Worm (Caenorhabditis elegans) whole organism, L2 larva: ENCODE data around the gene H01M10.2.

Source experiments
- C34F6.9 ChIP-seq: fragments of 150-350 bp; optimal IDR thresholded peaks from 2 replicates; lab custom pipeline; 2014; ENCODE audit warnings: missing biosample characterization, missing genetic modification characterization
- F13H6.1 ChIP-seq: sonication (generic microtip); optimal IDR thresholded peaks from 2 replicates; lab custom pipeline; 2016; ENCODE audit warnings: missing genetic modification characterization, missing compliant biosample characterization
- R02D3.7 ChIP-seq: fragments of 150-350 bp; optimal IDR thresholded peaks from 2 replicates; lab custom pipeline; 2014; ENCODE audit warnings: missing biosample characterization, missing genetic modification characterization
- Y55F3AM.14 ChIP-seq: fragments of 200-800 bp; sonication (Bioruptor generic); optimal IDR thresholded peaks from 2 replicates; lab custom pipeline; 2018; ENCODE audit warnings: mild to moderate bottlenecking, missing genetic modification characterization, missing compliant biosample characterization
- ZK546.5 ChIP-seq: sonication (generic microtip); optimal IDR thresholded peaks from 2 replicates; lab custom pipeline; 2017; ENCODE audit warnings: missing biosample characterization, missing genetic modification characterization
- aly-2 ChIP-seq: fragments of 150-350 bp; optimal IDR thresholded peaks from 2 replicates; lab custom pipeline; 2014; ENCODE audit warnings: missing biosample characterization, missing genetic modification characterization
- ama-1 ChIP-seq: fragments of 150-350 bp; optimal IDR thresholded peaks from 2 replicates; lab custom pipeline; 2018; ENCODE audit warnings: inconsistent platforms
- ceh-16 ChIP-seq: fragments of 150-350 bp; optimal IDR thresholded peaks from 2 replicates; lab custom pipeline; 2014; ENCODE audit warnings: missing biosample characterization, missing genetic modification characterization
- crh-2 ChIP-seq: sonication (generic microtip); optimal IDR thresholded peaks from 2 replicates; lab custom pipeline; 2017; ENCODE audit warnings: missing biosample characterization, missing genetic modification characterization
- elt-1 ChIP-seq: fragments of 150-350 bp; optimal IDR thresholded peaks from 2 replicates; lab custom pipeline; 2014; ENCODE audit warnings: missing biosample characterization, missing genetic modification characterization
- elt-3 ChIP-seq: sonication (generic microtip); optimal IDR thresholded peaks from 2 replicates; lab custom pipeline; 2017; ENCODE audit warnings: missing biosample characterization, missing genetic modification characterization
- fos-1 ChIP-seq: fragments of 150-350 bp; optimal IDR thresholded peaks from 2 replicates; lab custom pipeline; 2014; ENCODE audit warnings: missing biosample characterization, missing genetic modification characterization
- gmeb-1 ChIP-seq: fragments of 150-350 bp; optimal IDR thresholded peaks from 2 replicates; lab custom pipeline; 2014; ENCODE audit warnings: missing biosample characterization, missing genetic modification characterization
- lin-11 ChIP-seq: fragments of 150-350 bp; sonication (generic microtip); optimal IDR thresholded peaks from 2 replicates; lab custom pipeline; 2014; ENCODE audit warnings: missing biosample characterization, missing genetic modification characterization, inconsistent platforms, mixed read lengths
- lin-13 ChIP-seq: fragments of 150-350 bp; optimal IDR thresholded peaks from 2 replicates; lab custom pipeline; 2014; ENCODE audit warnings: missing biosample characterization, missing genetic modification reagents, missing genetic modification characterization
- lsy-2 ChIP-seq, 2 experiments: fragments of 150-350 bp in 1 of 2; sonication (generic microtip) in 1 of 2; optimal IDR thresholded peaks; 2 replicates each; lab custom pipeline; 2014 to 2017; ENCODE audit warnings: missing biosample characterization in 2 of 2, missing genetic modification characterization in 2 of 2
- mab-5 ChIP-seq: fragments of 150-350 bp; optimal IDR thresholded peaks from 2 replicates; lab custom pipeline; 2014; ENCODE audit warnings: missing biosample characterization, missing genetic modification characterization
- mbf-1 ChIP-seq: sonication (generic microtip); optimal IDR thresholded peaks from 2 replicates; lab custom pipeline; 2017; ENCODE audit warnings: missing biosample characterization, missing genetic modification characterization
- mdl-1 ChIP-seq, 2 experiments: fragments of 150-350 bp in 1 of 2; sonication (generic microtip) in 1 of 2; optimal IDR thresholded peaks; 2 replicates each; lab custom pipeline; 2017; ENCODE audit warnings: missing biosample characterization in 2 of 2, missing genetic modification characterization in 2 of 2
- nhr-10 ChIP-seq: sonication (generic microtip); optimal IDR thresholded peaks from 2 replicates; lab custom pipeline; 2017; ENCODE audit warnings: missing biosample characterization, missing genetic modification characterization
- nhr-11 ChIP-seq: fragments of 150-350 bp; optimal IDR thresholded peaks from 2 replicates; lab custom pipeline; 2014; ENCODE audit warnings: missing biosample characterization, missing genetic modification characterization
- nhr-129 ChIP-seq: fragments of 150-350 bp; optimal IDR thresholded peaks from 2 replicates; lab custom pipeline; 2014; ENCODE audit warnings: missing biosample characterization, missing genetic modification characterization
- nhr-21 ChIP-seq: fragments of 150-350 bp; optimal IDR thresholded peaks from 2 replicates; lab custom pipeline; 2014; ENCODE audit warnings: missing biosample characterization, missing genetic modification characterization
- nhr-23 ChIP-seq: fragments of 150-350 bp; optimal IDR thresholded peaks from 2 replicates; lab custom pipeline; 2014; ENCODE audit warnings: missing biosample characterization, missing genetic modification reagents, missing genetic modification characterization
- nhr-25 ChIP-seq: fragments of 150-350 bp; sonication (generic microtip); optimal IDR thresholded peaks from 3 replicates; lab custom pipeline; 2014; ENCODE audit warnings: missing biosample characterization, missing genetic modification characterization
- nhr-6 ChIP-seq: fragments of 150-350 bp; optimal IDR thresholded peaks from 2 replicates; lab custom pipeline; 2014; ENCODE audit warnings: missing biosample characterization, missing genetic modification characterization
- sem-4 ChIP-seq: fragments of 150-350 bp; optimal IDR thresholded peaks from 2 replicates; lab custom pipeline; 2014; ENCODE audit warnings: missing biosample characterization, missing genetic modification reagents, missing genetic modification characterization
- skn-1 ChIP-seq: sonication (generic microtip); optimal IDR thresholded peaks from 2 replicates; lab custom pipeline; 2017; ENCODE audit warnings: missing biosample characterization, missing genetic modification characterization
- sma-3 ChIP-seq: sonication (generic microtip); optimal IDR thresholded peaks from 2 replicates; lab custom pipeline; 2016; ENCODE audit warnings: missing genetic modification reagents, missing genetic modification characterization, missing compliant biosample characterization
- sma-9 ChIP-seq, 2 experiments: fragments of 150-350 bp in 1 of 2; sonication (generic microtip) in 1 of 2; optimal IDR thresholded peaks; 2 replicates each; lab custom pipeline; 2014 to 2016; ENCODE audit warnings: missing genetic modification characterization in 2 of 2, mild to moderate bottlenecking in 1 of 2, missing biosample characterization in 1 of 2, missing compliant biosample characterization in 1 of 2, missing genetic modification reagents in 1 of 2, moderate library complexity in 1 of 2
- snpc-4 ChIP-seq: fragments of 150-350 bp; optimal IDR thresholded peaks from 2 replicates; lab custom pipeline; 2014; ENCODE audit warnings: missing biosample characterization, missing genetic modification characterization
- unc-55 ChIP-seq: fragments of 150-350 bp; sonication (generic microtip); optimal IDR thresholded peaks from 3 replicates; lab custom pipeline; 2014; ENCODE audit warnings: missing biosample characterization, missing genetic modification reagents, missing genetic modification characterization
- zag-1 ChIP-seq: fragments of 150-350 bp; optimal IDR thresholded peaks from 2 replicates; lab custom pipeline; 2014; ENCODE audit warnings: missing biosample characterization, missing genetic modification characterization
- ztf-1 ChIP-seq: fragments of 200-800 bp; sonication (Bioruptor generic); conservative IDR thresholded peaks from 2 replicates; pipeline ENCODE4 v1.3.6; 2022; ENCODE audit warnings: missing genetic modification characterization, missing compliant biosample characterization
- ztf-11 ChIP-seq: sonication (generic microtip); optimal IDR thresholded peaks from 2 replicates; lab custom pipeline; 2017; ENCODE audit warnings: missing biosample characterization, missing genetic modification characterization

The H01M10.2 gene

DNA sequence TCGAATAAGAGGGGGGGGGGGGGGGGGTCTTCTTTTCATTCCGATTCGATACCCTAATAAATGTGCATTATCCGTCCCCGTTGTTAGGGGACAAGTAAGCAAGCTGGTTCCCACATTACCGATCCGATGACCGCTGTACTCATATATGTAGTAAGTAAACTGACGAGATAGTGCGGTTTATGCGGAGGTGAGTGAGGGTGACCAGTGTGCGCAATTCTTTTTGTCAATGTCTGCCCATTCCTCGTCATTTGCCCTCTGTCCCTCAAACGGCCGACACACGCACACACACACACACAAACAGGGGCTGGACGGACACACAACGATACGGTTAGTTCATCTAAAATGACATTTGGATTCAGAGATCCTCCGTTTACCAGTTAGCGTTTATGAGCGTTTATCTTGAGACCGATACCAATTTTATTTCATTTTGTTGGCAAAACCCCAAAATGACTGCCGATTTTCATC, 33.3 kb downstream of the H01M10.2 start, which contains the start of gene aat-3:
Gene aat-3 (plus strand): TSS at position 51 of the 465 bp plus-strand sequence.
- TF ChIP-seq nhr-25 (tag; lab: Kevin White, UChicago) (peak; percentile 28), nhr-129 (tag; lab: Kevin White, UChicago) (peak; percentile 15), lin-11 (tag; lab: Kevin White, UChicago) (no peak), F13H6.1 (tag; lab: Kevin White, UChicago) (peak; percentile 8)

DNA sequence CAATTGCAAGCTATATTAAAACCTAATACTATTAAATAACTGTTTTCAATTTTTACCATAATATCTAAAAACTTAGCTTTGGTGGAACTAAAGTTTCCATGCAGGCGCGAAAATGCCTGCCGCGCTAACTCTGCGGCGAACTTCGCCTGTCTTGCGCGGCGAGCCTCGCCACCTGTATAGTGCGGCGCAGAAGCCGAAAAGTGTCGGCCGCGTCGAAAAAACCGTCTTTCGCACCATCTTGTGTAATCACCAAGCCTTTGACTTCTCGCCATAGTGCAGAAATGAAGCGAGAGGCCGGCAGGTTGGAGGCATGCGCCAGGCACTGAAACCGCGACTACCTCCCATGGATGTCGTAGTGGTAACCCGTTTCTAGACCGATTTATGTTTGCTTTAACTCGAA, 34.1 kb downstream of the H01M10.2 start:
- TF ChIP-seq snpc-4: peak; percentile 64
- TF ChIP-seq nhr-10 (tag; lab: Kevin White, UChicago): no peak

DNA sequence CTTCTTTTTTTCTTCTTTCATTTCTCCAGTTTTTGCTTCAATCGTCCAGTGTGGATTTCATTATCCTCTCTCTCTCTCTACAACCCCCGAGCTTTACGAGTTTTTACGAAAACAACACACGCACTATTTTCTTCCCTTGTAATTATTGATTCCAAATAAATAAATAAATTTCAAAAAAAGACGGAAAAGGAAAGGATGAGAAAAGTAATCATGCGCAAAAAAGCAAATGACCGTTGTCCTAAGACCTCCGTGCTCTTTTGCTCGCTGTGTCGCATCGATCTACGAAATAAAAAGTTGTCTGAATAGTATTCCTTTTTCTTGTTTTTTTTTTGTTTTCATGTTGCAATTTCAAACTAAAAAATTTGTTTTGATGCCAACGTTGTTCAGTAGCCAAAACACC, 34.9 kb downstream of the H01M10.2 start:
- TF ChIP-seq mdl-1 (tag; optimal IDR thresholded peaks at IDR 0.05; lab: Kevin White, UChicago): no peak
- TF ChIP-seq nhr-6 (tag; lab: Kevin White, UChicago): no peak
- no peak for TF ChIP-seq sma-3 (GFP tag; lab: Kevin White, UChicago)
- TF ChIP-seq gmeb-1: no peak
- no peak for TF ChIP-seq nhr-10 (tag; lab: Kevin White, UChicago)
- no peak for TF ChIP-seq skn-1 (tag; lab: Kevin White, UChicago)
- TF ChIP-seq snpc-4: no peak
- TF ChIP-seq Y55F3AM.14 (GFP tag; lab: Kevin White, UChicago): no peak
- no peak for TF ChIP-seq ztf-11 (tag; lab: Kevin White, UChicago)
- TF ChIP-seq lin-11 (tag; lab: Kevin White, UChicago): no peak
- TF ChIP-seq sem-4 (tag; lab: Kevin White, UChicago): no peak
- TF ChIP-seq unc-55: peak; percentile 48
- no peak for TF ChIP-seq elt-1
- peak in 1 of 2 experiments; percentile 25 for TF ChIP-seq lsy-2 (tag; optimal IDR thresholded peaks at IDR 0.05; lab: Kevin White, UChicago)
- TF ChIP-seq nhr-25 (tag; lab: Kevin White, UChicago): no peak
- no peak for TF ChIP-seq aly-2
- TF ChIP-seq nhr-11 (tag; lab: Kevin White, UChicago): no peak
- no peak for TF ChIP-seq elt-3 (tag; lab: Kevin White, UChicago)
- peak; percentile 35 for TF ChIP-seq C34F6.9
- no peak for TF ChIP-seq R02D3.7

DNA sequence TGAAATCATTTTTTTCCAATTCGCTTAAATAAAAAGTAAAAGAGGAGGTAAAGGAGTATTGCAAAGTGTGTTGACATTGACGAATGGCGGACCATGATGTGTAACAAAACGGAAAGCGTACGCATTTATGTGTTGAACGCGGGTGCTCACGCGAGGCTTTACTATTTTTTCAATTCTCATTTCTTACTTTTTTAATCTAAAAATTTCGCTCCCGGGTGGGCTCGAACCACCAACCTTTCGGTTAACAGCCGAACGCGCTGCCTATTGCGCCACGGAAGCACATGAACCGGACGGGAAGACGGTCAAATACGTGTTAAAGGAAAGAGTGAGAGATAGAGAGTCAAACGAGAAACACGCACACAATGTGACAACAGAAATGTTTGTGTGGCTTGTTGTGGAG, 36.2 kb downstream of the H01M10.2 start:
- TF ChIP-seq sma-3 (GFP tag; lab: Kevin White, UChicago): peak; percentile 37
- TF ChIP-seq crh-2 (tag; lab: Kevin White, UChicago): peak; percentile 58
- TF ChIP-seq ztf-1: no peak
- TF ChIP-seq snpc-4: peak; percentile 3
- TF ChIP-seq ZK546.5 (tag; lab: Kevin White, UChicago): no peak
- peak; percentile 66 for TF ChIP-seq nhr-21
- peak; percentile 30 for TF ChIP-seq lin-11 (tag; lab: Kevin White, UChicago)
- peak; percentile 49 for TF ChIP-seq gmeb-1
- no peak for TF ChIP-seq elt-3 (tag; lab: Kevin White, UChicago)
- peak; percentile 18 for TF ChIP-seq zag-1 (tag; lab: Kevin White, UChicago)
- TF ChIP-seq lsy-2 (tag; optimal IDR thresholded peaks at IDR 0.05; lab: Kevin White, UChicago): peak; percentile 35 to 67
- TF ChIP-seq nhr-25 (tag; lab: Kevin White, UChicago): peak; percentile 4
- peak; percentile 66 for TF ChIP-seq sma-9 (GFP tag; optimal IDR thresholded peaks at IDR 0.05; lab: Kevin White, UChicago)
- no peak for TF ChIP-seq sma-9 (tag; optimal IDR thresholded peaks at IDR 0.05; lab: Kevin White, UChicago)
- peak; percentile 64 for TF ChIP-seq fos-1 (tag; lab: Kevin White, UChicago)
- TF ChIP-seq sem-4 (tag; lab: Kevin White, UChicago): peak; percentile 13
- TF ChIP-seq F13H6.1 (tag; lab: Kevin White, UChicago): peak; percentile 74
- no peak for TF ChIP-seq mbf-1 (tag; lab: Kevin White, UChicago)
- peak; percentile 55 for TF ChIP-seq unc-55
- TF ChIP-seq nhr-6 (tag; lab: Kevin White, UChicago): no peak
- TF ChIP-seq C34F6.9: peak; percentile 53
- peak in 1 of 2 experiments; percentile 54 for TF ChIP-seq mdl-1 (tag; optimal IDR thresholded peaks at IDR 0.05; lab: Kevin White, UChicago)
- TF ChIP-seq lin-13 (GFP tag; lab: Kevin White, UChicago): peak; percentile 61
- peak; percentile 70 for TF ChIP-seq nhr-129 (tag; lab: Kevin White, UChicago)

DNA sequence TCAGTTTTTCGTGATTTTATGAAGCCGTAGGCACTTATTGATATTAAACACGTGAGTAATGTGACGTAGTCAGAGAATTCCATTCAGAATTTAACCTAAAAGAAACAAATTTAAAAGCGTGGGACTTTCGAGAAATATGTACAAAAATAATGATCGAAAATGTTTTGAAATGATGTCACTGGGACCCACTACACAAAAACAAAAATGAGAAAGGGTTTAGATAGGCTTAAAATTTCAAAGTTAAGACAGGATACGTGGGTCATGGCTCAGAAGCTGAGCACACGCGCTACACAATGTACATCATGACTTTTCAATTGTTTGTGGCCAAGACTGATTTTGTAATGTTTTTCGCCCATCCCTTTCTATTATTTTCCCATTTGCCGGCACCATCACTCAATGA, 36.7 kb downstream of the H01M10.2 start, which contains the start of gene smvt-1:
Gene smvt-1 (minus strand): TSS at position 101 of the 400 bp plus-strand sequence.
- TF ChIP-seq ceh-16 (tag; lab: Kevin White, UChicago): no peak
- no peak for TF ChIP-seq mab-5 (tag; lab: Kevin White, UChicago)
- no peak for TF ChIP-seq nhr-23 (tag; lab: Kevin White, UChicago)
- TF ChIP-seq nhr-6 (tag; lab: Kevin White, UChicago): no peak
- TF ChIP-seq ztf-11 (tag; lab: Kevin White, UChicago): no peak
- no peak for TF ChIP-seq ama-1 (lab: Kevin White, UChicago)
- peak; percentile 11 for TF ChIP-seq unc-55
- TF ChIP-seq gmeb-1: no peak
